Worm (Caenorhabditis elegans) whole organism, L2 larva: ENCODE data around the gene rde-1.

Experiments
- C34F6.9 ChIP-seq: fragments of 150-350 bp; optimal IDR thresholded peaks from 2 replicates; lab custom pipeline; 2014; ENCODE audit warnings: missing biosample characterization, missing genetic modification characterization
- F13H6.1 ChIP-seq: sonication (generic microtip); optimal IDR thresholded peaks from 2 replicates; lab custom pipeline; 2016; ENCODE audit warnings: missing genetic modification characterization, missing compliant biosample characterization
- R02D3.7 ChIP-seq: fragments of 150-350 bp; optimal IDR thresholded peaks from 2 replicates; lab custom pipeline; 2014; ENCODE audit warnings: missing biosample characterization, missing genetic modification characterization
- ZK546.5 ChIP-seq: sonication (generic microtip); optimal IDR thresholded peaks from 2 replicates; lab custom pipeline; 2017; ENCODE audit warnings: missing biosample characterization, missing genetic modification characterization
- alr-1 ChIP-seq: fragments of 150-350 bp; optimal IDR thresholded peaks from 2 replicates; lab custom pipeline; 2014; ENCODE audit warnings: missing biosample characterization, missing genetic modification characterization
- aly-2 ChIP-seq: fragments of 150-350 bp; optimal IDR thresholded peaks from 2 replicates; lab custom pipeline; 2014; ENCODE audit warnings: missing biosample characterization, missing genetic modification characterization
- blmp-1 ChIP-seq: sonication (generic microtip); optimal IDR thresholded peaks from 2 replicates; lab custom pipeline; 2017; ENCODE audit warnings: missing genetic modification characterization, mild to moderate bottlenecking, missing compliant biosample characterization, antibody characterized with exemption, moderate library complexity; ENCODE audit not compliant: insufficient read depth
- ceh-16 ChIP-seq: fragments of 150-350 bp; optimal IDR thresholded peaks from 2 replicates; lab custom pipeline; 2014; ENCODE audit warnings: missing biosample characterization, missing genetic modification characterization
- ceh-82 ChIP-seq: fragments of 150-350 bp; optimal IDR thresholded peaks from 2 replicates; lab custom pipeline; 2014; ENCODE audit warnings: missing biosample characterization, missing genetic modification characterization
- crh-2 ChIP-seq: sonication (generic microtip); optimal IDR thresholded peaks from 2 replicates; lab custom pipeline; 2017; ENCODE audit warnings: missing biosample characterization, missing genetic modification characterization
- dmd-4 ChIP-seq: sonication (generic microtip); optimal IDR thresholded peaks from 2 replicates; lab custom pipeline; 2017; ENCODE audit warnings: missing biosample characterization, missing genetic modification characterization
- egl-27 ChIP-seq: sonication (generic microtip); optimal IDR thresholded peaks from 3 replicates; lab custom pipeline; 2017; ENCODE audit warnings: missing biosample characterization, missing genetic modification reagents, missing genetic modification characterization
- elt-1 ChIP-seq: fragments of 150-350 bp; optimal IDR thresholded peaks from 2 replicates; lab custom pipeline; 2014; ENCODE audit warnings: missing biosample characterization, missing genetic modification characterization
- elt-3 ChIP-seq: sonication (generic microtip); optimal IDR thresholded peaks from 2 replicates; lab custom pipeline; 2017; ENCODE audit warnings: missing biosample characterization, missing genetic modification characterization
- fos-1 ChIP-seq: fragments of 150-350 bp; optimal IDR thresholded peaks from 2 replicates; lab custom pipeline; 2014; ENCODE audit warnings: missing biosample characterization, missing genetic modification characterization
- gmeb-1 ChIP-seq: fragments of 150-350 bp; optimal IDR thresholded peaks from 2 replicates; lab custom pipeline; 2014; ENCODE audit warnings: missing biosample characterization, missing genetic modification characterization
- lin-11 ChIP-seq: fragments of 150-350 bp; sonication (generic microtip); optimal IDR thresholded peaks from 2 replicates; lab custom pipeline; 2014; ENCODE audit warnings: missing biosample characterization, missing genetic modification characterization, inconsistent platforms, mixed read lengths
- lin-13 ChIP-seq: fragments of 150-350 bp; optimal IDR thresholded peaks from 2 replicates; lab custom pipeline; 2014; ENCODE audit warnings: missing biosample characterization, missing genetic modification reagents, missing genetic modification characterization
- lin-39 ChIP-seq: fragments of 150-350 bp; optimal IDR thresholded peaks from 2 replicates; lab custom pipeline; 2014; ENCODE audit warnings: missing biosample characterization, missing genetic modification reagents, missing genetic modification characterization
- lsy-2 ChIP-seq, 2 experiments: fragments of 150-350 bp in 1 of 2; sonication (generic microtip) in 1 of 2; optimal IDR thresholded peaks; 2 replicates each; lab custom pipeline; 2014 to 2017; ENCODE audit warnings: missing biosample characterization in 2 of 2, missing genetic modification characterization in 2 of 2
- mab-5 ChIP-seq: fragments of 150-350 bp; optimal IDR thresholded peaks from 2 replicates; lab custom pipeline; 2014; ENCODE audit warnings: missing biosample characterization, missing genetic modification characterization
- mdl-1 ChIP-seq, 2 experiments: fragments of 150-350 bp in 1 of 2; sonication (generic microtip) in 1 of 2; optimal IDR thresholded peaks; 2 replicates each; lab custom pipeline; 2017; ENCODE audit warnings: missing biosample characterization in 2 of 2, missing genetic modification characterization in 2 of 2
- nhr-10 ChIP-seq: sonication (generic microtip); optimal IDR thresholded peaks from 2 replicates; lab custom pipeline; 2017; ENCODE audit warnings: missing biosample characterization, missing genetic modification characterization
- nhr-11 ChIP-seq: fragments of 150-350 bp; optimal IDR thresholded peaks from 2 replicates; lab custom pipeline; 2014; ENCODE audit warnings: missing biosample characterization, missing genetic modification characterization
- nhr-12 ChIP-seq: fragments of 150-350 bp; optimal IDR thresholded peaks from 2 replicates; lab custom pipeline; 2014; ENCODE audit warnings: missing biosample characterization, missing genetic modification characterization
- nhr-129 ChIP-seq: fragments of 150-350 bp; optimal IDR thresholded peaks from 2 replicates; lab custom pipeline; 2014; ENCODE audit warnings: missing biosample characterization, missing genetic modification characterization
- nhr-21 ChIP-seq: fragments of 150-350 bp; optimal IDR thresholded peaks from 2 replicates; lab custom pipeline; 2014; ENCODE audit warnings: missing biosample characterization, missing genetic modification characterization
- nhr-23 ChIP-seq: fragments of 150-350 bp; optimal IDR thresholded peaks from 2 replicates; lab custom pipeline; 2014; ENCODE audit warnings: missing biosample characterization, missing genetic modification reagents, missing genetic modification characterization
- nhr-237 ChIP-seq: fragments of 150-350 bp; optimal IDR thresholded peaks from 2 replicates; lab custom pipeline; 2014; ENCODE audit warnings: missing biosample characterization, missing genetic modification characterization
- nhr-25 ChIP-seq: fragments of 150-350 bp; sonication (generic microtip); optimal IDR thresholded peaks from 3 replicates; lab custom pipeline; 2014; ENCODE audit warnings: missing biosample characterization, missing genetic modification characterization
- nhr-77 ChIP-seq: fragments of 150-350 bp; optimal IDR thresholded peaks from 2 replicates; lab custom pipeline; 2014; ENCODE audit warnings: missing biosample characterization, missing genetic modification characterization
- skn-1 ChIP-seq: sonication (generic microtip); optimal IDR thresholded peaks from 2 replicates; lab custom pipeline; 2017; ENCODE audit warnings: missing biosample characterization, missing genetic modification characterization
- sma-3 ChIP-seq: sonication (generic microtip); optimal IDR thresholded peaks from 2 replicates; lab custom pipeline; 2016; ENCODE audit warnings: missing genetic modification reagents, missing genetic modification characterization, missing compliant biosample characterization
- sma-9 ChIP-seq, 2 experiments: fragments of 150-350 bp in 1 of 2; sonication (generic microtip) in 1 of 2; optimal IDR thresholded peaks; 2 replicates each; lab custom pipeline; 2014 to 2016; ENCODE audit warnings: missing genetic modification characterization in 2 of 2, mild to moderate bottlenecking in 1 of 2, missing biosample characterization in 1 of 2, missing compliant biosample characterization in 1 of 2, missing genetic modification reagents in 1 of 2, moderate library complexity in 1 of 2
- unc-39 ChIP-seq: fragments of 150-350 bp; optimal IDR thresholded peaks from 2 replicates; lab custom pipeline; 2014; ENCODE audit warnings: missing biosample characterization, missing genetic modification characterization
- unc-55 ChIP-seq: fragments of 150-350 bp; sonication (generic microtip); optimal IDR thresholded peaks from 3 replicates; lab custom pipeline; 2014; ENCODE audit warnings: missing biosample characterization, missing genetic modification reagents, missing genetic modification characterization
- zag-1 ChIP-seq: fragments of 150-350 bp; optimal IDR thresholded peaks from 2 replicates; lab custom pipeline; 2014; ENCODE audit warnings: missing biosample characterization, missing genetic modification characterization
- ztf-4 ChIP-seq: fragments of 150-350 bp; optimal IDR thresholded peaks from 2 replicates; lab custom pipeline; 2014; ENCODE audit warnings: missing biosample characterization, missing genetic modification characterization

The rde-1 gene

DNA sequence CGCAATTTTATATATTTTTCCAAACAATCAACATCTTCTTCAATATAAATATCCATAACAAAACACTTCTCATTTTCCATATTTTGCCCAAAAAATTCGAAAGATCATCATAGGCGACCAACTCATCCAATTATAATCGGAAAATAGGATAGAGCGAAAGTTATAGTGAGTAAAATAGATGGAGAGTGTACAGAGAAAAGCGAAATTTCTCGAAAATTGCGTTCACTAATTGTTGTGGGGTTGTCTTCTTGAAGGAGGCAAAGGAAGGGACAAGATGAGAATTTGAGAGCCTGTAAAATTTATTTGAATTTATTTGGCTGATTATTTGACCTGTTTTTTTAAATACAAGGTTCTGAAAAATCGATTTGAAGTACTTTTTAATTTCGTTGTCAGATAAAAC is 44.1 kb upstream of the rde-1 start:
- TF ChIP-seq blmp-1 (peak; percentile 32), lsy-2 (tag; optimal IDR thresholded peaks at IDR 0.05; lab: Kevin White, UChicago) (peak in 1 of 2 experiments; percentile 17), nhr-129 (tag; lab: Kevin White, UChicago) (no peak), aly-2 (tag; lab: Kevin White, UChicago) (no peak), unc-39 (tag; lab: Kevin White, UChicago) (no peak), nhr-21 (tag; lab: Kevin White, UChicago) (no peak), mdl-1 (tag; optimal IDR thresholded peaks at IDR 0.05; lab: Kevin White, UChicago) (no peak), unc-55 (no peak), ZK546.5 (tag; lab: Kevin White, UChicago) (no peak), R02D3.7 (tag; lab: Kevin White, UChicago) (no peak), sma-3 (no peak), lin-11 (tag; lab: Kevin White, UChicago) (no peak), nhr-23 (no peak), nhr-77 (tag; lab: Kevin White, UChicago) (no peak), ceh-16 (tag; lab: Kevin White, UChicago) (no peak), dmd-4 (tag; lab: Kevin White, UChicago) (no peak), elt-3 (tag; lab: Kevin White, UChicago) (no peak), nhr-25 (tag; lab: Kevin White, UChicago) (peak; percentile 55), nhr-11 (tag; lab: Kevin White, UChicago) (no peak)
- TF ChIP-seq, all 48 proteins: peak for 3

DNA sequence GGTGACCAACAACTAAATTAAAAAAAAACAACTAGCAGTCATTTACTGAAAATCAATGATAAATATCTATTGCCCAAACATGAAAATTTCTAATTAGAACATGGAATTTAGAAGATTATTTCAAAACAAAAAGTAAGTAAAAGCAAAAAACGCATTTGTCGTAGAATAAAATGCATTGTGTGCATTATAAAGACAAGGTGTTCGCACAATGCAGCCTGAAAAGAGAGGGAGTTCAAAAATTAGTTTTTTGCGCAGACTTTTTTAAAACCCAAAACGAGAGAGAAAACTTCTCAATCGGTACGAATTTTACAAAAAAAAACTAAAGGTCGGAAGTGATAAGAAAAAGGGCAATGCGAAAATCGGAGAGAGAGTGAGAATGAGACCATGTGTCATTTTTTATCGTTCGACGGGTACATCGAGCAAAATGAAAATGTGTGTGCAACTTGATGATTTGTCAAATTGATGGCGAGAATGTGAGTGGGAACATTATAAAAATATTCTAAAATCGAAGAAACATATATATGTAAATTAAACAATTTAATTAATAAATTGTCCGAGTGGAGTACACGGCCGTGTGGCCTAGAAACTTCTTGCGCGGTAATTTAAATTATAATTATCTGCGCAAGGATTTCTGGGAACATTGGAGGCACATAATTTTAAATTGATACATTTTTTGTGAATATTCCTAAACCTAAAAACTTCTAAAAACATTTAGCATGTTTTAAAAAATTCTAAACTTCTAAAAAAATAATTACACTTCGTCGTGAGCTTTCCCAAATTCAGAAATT is 40.1 kb upstream of the rde-1 start:
- TF ChIP-seq nhr-21 (tag; lab: Kevin White, UChicago) = peak; percentile 16
- TF ChIP-seq elt-3 (tag; lab: Kevin White, UChicago) = no peak
- peak; percentile 78 for TF ChIP-seq unc-55
- no peak for TF ChIP-seq elt-1 (tag; lab: Kevin White, UChicago)
- TF ChIP-seq lsy-2 (tag; optimal IDR thresholded peaks at IDR 0.05; lab: Kevin White, UChicago) = peak; percentile 6 to 70
- no peak for TF ChIP-seq nhr-77 (tag; lab: Kevin White, UChicago)
- peak; percentile 87 for TF ChIP-seq fos-1 (tag; lab: Kevin White, UChicago)
- TF ChIP-seq sma-9 (GFP tag; optimal IDR thresholded peaks at IDR 0.05; lab: Kevin White, UChicago) = peak; percentile 46
- no peak for TF ChIP-seq sma-9 (tag; optimal IDR thresholded peaks at IDR 0.05; lab: Kevin White, UChicago)
- peak; percentile 1 for TF ChIP-seq crh-2 (tag; lab: Kevin White, UChicago)
- TF ChIP-seq nhr-129 (tag; lab: Kevin White, UChicago) = peak; percentile 52
- no peak for TF ChIP-seq skn-1 (tag; lab: Kevin White, UChicago)
- no peak for TF ChIP-seq ceh-82 (tag; lab: Kevin White, UChicago)
- peak; percentile 11 for TF ChIP-seq lin-13 (GFP tag; lab: Kevin White, UChicago)
- no peak for TF ChIP-seq zag-1 (tag; lab: Kevin White, UChicago)
- peak; percentile 41 for TF ChIP-seq egl-27 (tag; lab: Kevin White, UChicago)
- peak; percentile 44 for TF ChIP-seq F13H6.1 (tag; lab: Kevin White, UChicago)
- no peak for TF ChIP-seq nhr-10 (tag; lab: Kevin White, UChicago)
- TF ChIP-seq aly-2 (tag; lab: Kevin White, UChicago) = no peak
- TF ChIP-seq C34F6.9 (tag; lab: Kevin White, UChicago) = peak; percentile 67
- TF ChIP-seq lin-39 (tag; lab: Kevin White, UChicago) = no peak
- TF ChIP-seq mab-5 (tag; lab: Kevin White, UChicago) = no peak
- no peak for TF ChIP-seq nhr-12
- TF ChIP-seq gmeb-1 (tag; lab: Kevin White, UChicago) = peak; percentile 81
- no peak for TF ChIP-seq ztf-4 (tag; lab: Kevin White, UChicago)

DNA sequence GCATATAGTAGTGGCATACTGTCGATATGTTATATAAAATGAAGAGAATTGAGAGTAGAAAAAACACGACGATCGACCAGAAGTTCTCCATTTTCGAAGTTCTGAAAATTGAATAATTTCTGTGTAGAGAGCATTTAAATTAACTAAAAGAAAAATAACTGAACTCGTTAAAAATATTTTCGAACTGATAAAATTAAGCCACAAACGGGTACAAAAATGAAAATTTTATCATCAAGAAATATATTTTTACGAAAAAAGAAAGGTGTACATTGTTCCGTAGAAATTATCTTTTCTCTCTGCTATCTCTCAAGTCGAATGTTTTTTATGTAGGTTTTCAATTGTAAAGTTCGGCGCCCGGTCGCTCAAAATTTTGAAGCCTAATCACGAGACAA is 39.5 kb upstream of the rde-1 start, which contains the start of gene acl-2:
Gene acl-2 (minus strand): TSS at position 101 of the 392 bp plus-strand sequence.
- no peak for TF ChIP-seq crh-2 (tag; lab: Kevin White, UChicago)
- no peak for TF ChIP-seq mab-5 (tag; lab: Kevin White, UChicago)
- no peak for TF ChIP-seq nhr-237 (tag; lab: Kevin White, UChicago)
- TF ChIP-seq nhr-77 (tag; lab: Kevin White, UChicago) = no peak
- TF ChIP-seq alr-1 = no peak
- no peak for TF ChIP-seq unc-39 (tag; lab: Kevin White, UChicago)
- TF ChIP-seq sma-3 = no peak
- TF ChIP-seq, all 48 proteins: peak for 0
